Fruit fly (Drosophila melanogaster) whole organism, pupa: Measurements from ENCODE around the gene CG1785.

Source experiments
- CG10348 ChIP-seq: fragments of 200-800 bp; sonication (Bioruptor generic); IDR thresholded peaks from 2 replicates; pipeline ENCODE4 v1.3.6; 2022; ENCODE audit warnings: missing biosample characterization, missing genetic modification characterization
- CG12605 ChIP-seq: fragments of 200-800 bp; sonication (Bioruptor generic); IDR thresholded peaks from 2 replicates; pipeline ENCODE4 v1.3.6; 2022; ENCODE audit warnings: missing biosample characterization, missing genetic modification characterization
- CG13204 ChIP-seq: fragments of 200-800 bp; sonication (Bioruptor generic); optimal IDR thresholded peaks from 2 replicates; lab custom pipeline; 2018; ENCODE audit warnings: missing biosample characterization, mild to moderate bottlenecking, missing genetic modification characterization, moderate library complexity
- CG15710 ChIP-seq: fragments of 200-800 bp; sonication (Bioruptor generic); optimal IDR thresholded peaks from 2 replicates; lab custom pipeline; 2018; ENCODE audit warnings: missing biosample characterization, mild to moderate bottlenecking, missing genetic modification characterization, moderate library complexity
- CG17806 ChIP-seq: fragments of 200-800 bp; sonication (Bioruptor generic); optimal IDR thresholded peaks from 2 replicates; lab custom pipeline; 2018; ENCODE audit warnings: missing biosample characterization, mild to moderate bottlenecking, missing genetic modification characterization, moderate library complexity
- CG32121 ChIP-seq: fragments of 200-800 bp; sonication (Bioruptor generic); IDR thresholded peaks from 2 replicates; pipeline ENCODE4 v1.3.6; 2022; ENCODE audit warnings: missing biosample characterization, missing genetic modification characterization
- CG34367 ChIP-seq: fragments of 200-800 bp; sonication (Bioruptor generic); optimal IDR thresholded peaks from 2 replicates; lab custom pipeline; 2018; ENCODE audit warnings: missing biosample characterization, mild to moderate bottlenecking, missing genetic modification characterization
- CG8301 ChIP-seq: fragments of 200-800 bp; sonication (Bioruptor generic); optimal IDR thresholded peaks from 2 replicates; lab custom pipeline; 2018; ENCODE audit warnings: missing biosample characterization, mild to moderate bottlenecking, missing genetic modification characterization
- EcR ChIP-seq: fragments of 200-800 bp; sonication (Bioruptor generic); optimal IDR thresholded peaks from 3 replicates; lab custom pipeline; 2019; ENCODE audit warnings: missing biosample characterization, missing genetic modification characterization, mild to moderate bottlenecking, moderate library complexity, missing genetic modification reagents
- Ets98B ChIP-seq: fragments of 200-800 bp; sonication (Bioruptor generic); IDR thresholded peaks from 2 replicates; pipeline ENCODE4 v1.3.6; 2022; ENCODE audit warnings: missing biosample characterization, missing genetic modification characterization
- Pif1A ChIP-seq: fragments of 200-800 bp; sonication (Bioruptor generic); optimal IDR thresholded peaks from 3 replicates; lab custom pipeline; 2016; ENCODE audit warnings: missing biosample characterization, missing genetic modification characterization
- Pif1B ChIP-seq: fragments of 200-800 bp; sonication (Bioruptor generic); optimal IDR thresholded peaks from 3 replicates; lab custom pipeline; 2016; ENCODE audit warnings: missing biosample characterization, missing genetic modification characterization
- rn ChIP-seq: fragments of 200-800 bp; sonication (Bioruptor generic); IDR thresholded peaks from 2 replicates; pipeline ENCODE4 v1.3.6; 2022; ENCODE audit warnings: missing biosample characterization, missing genetic modification characterization

- no peak for TF ChIP-seq EcR (GFP tag; lab: Kevin White, UChicago)
- no peak for TF ChIP-seq CG17806 (tag; lab: Kevin White, UChicago)
- TF ChIP-seq Pif1B (GFP tag; lab: Kevin White, UChicago), result no peak
- TF ChIP-seq CG15710, result peak; percentile 5
- no peak for TF ChIP-seq Ets98B (GFP tag; lab: Robert Waterston, UW)
- TF ChIP-seq rn (GFP tag; lab: Robert Waterston, UW), result no peak
- TF ChIP-seq CG8301 (tag; lab: Kevin White, UChicago), result no peak
- TF ChIP-seq CG10348 (GFP tag; lab: Robert Waterston, UW), result no peak
- TF ChIP-seq CG12605 (GFP tag; lab: Robert Waterston, UW), result no peak
- TF ChIP-seq CG34367, result no peak
- TF ChIP-seq CG32121 (GFP tag; lab: Robert Waterston, UW), result no peak
- no peak for TF ChIP-seq CG13204
- no peak for TF ChIP-seq Pif1A
Observed at dm6 chrX:8720213-8720612, 5.5 kb downstream of the CG1785 start, which contains the start of gene CG1789.
